Worm (Caenorhabditis elegans) whole organism, early embryonic: Measurements from ENCODE around the gene F54B11.5.

Experiments
- B0310.2 ChIP-seq: sonication (generic microtip); optimal IDR thresholded peaks from 2 replicates; lab custom pipeline; 2016; ENCODE audit warnings: mild to moderate bottlenecking, missing genetic modification characterization, missing compliant biosample characterization
- F13C5.2 ChIP-seq: sonication (generic microtip); optimal IDR thresholded peaks from 2 replicates; lab custom pipeline; 2017; ENCODE audit warnings: mild to moderate bottlenecking, missing genetic modification characterization, inconsistent platforms, missing compliant biosample characterization
- aly-1 ChIP-seq: sonication (generic microtip); optimal IDR thresholded peaks from 2 replicates; lab custom pipeline; 2016; ENCODE audit warnings: missing genetic modification characterization, missing compliant biosample characterization
- ama-1 ChIP-seq: fragments of 150-350 bp; optimal IDR thresholded peaks from 2 replicates; lab custom pipeline; 2014
- ceh-13 ChIP-seq: fragments of 200-800 bp; sonication (Bioruptor generic); optimal IDR thresholded peaks from 2 replicates; lab custom pipeline; 2018; ENCODE audit warnings: mild to moderate bottlenecking, missing genetic modification characterization, missing compliant biosample characterization
- ceh-36 ChIP-seq: sonication (generic microtip); optimal IDR thresholded peaks from 2 replicates; lab custom pipeline; 2016; ENCODE audit warnings: missing genetic modification characterization, inconsistent platforms, missing compliant biosample characterization
- ets-7 ChIP-seq: sonication (generic microtip); optimal IDR thresholded peaks from 2 replicates; lab custom pipeline; 2016; ENCODE audit warnings: missing genotype, missing genetic modification characterization, missing compliant biosample characterization
- flt-1 ChIP-seq: fragments of 200-800 bp; sonication (Bioruptor generic); IDR thresholded peaks from 2 replicates; pipeline ENCODE4 v1.3.6; 2022; ENCODE audit warnings: missing genetic modification characterization, missing compliant biosample characterization
- hmbx-1 ChIP-seq: sonication (generic microtip); optimal IDR thresholded peaks from 2 replicates; lab custom pipeline; 2016; ENCODE audit warnings: mild to moderate bottlenecking, missing genetic modification characterization, missing compliant biosample characterization
- hmg-4 ChIP-seq: fragments of 200-800 bp; sonication (Bioruptor generic); optimal IDR thresholded peaks from 2 replicates; lab custom pipeline; 2018; ENCODE audit warnings: mild to moderate bottlenecking, missing genetic modification characterization, missing compliant biosample characterization
- hnd-1 ChIP-seq: sonication (generic microtip); optimal IDR thresholded peaks from 2 replicates; lab custom pipeline; 2016; ENCODE audit warnings: missing genetic modification characterization, missing compliant biosample characterization
- pes-1 ChIP-seq: fragments of 200-800 bp; sonication (Bioruptor generic); IDR thresholded peaks from 2 replicates; pipeline ENCODE4 v1.3.6; 2022; ENCODE audit warnings: missing genetic modification reagents, missing genetic modification characterization, missing compliant biosample characterization
- scrt-1 ChIP-seq: fragments of 200-800 bp; sonication (Bioruptor generic); IDR thresholded peaks from 2 replicates; pipeline ENCODE4 v1.3.6; 2022; ENCODE audit warnings: missing genetic modification characterization, missing compliant biosample characterization
- sea-1 ChIP-seq: fragments of 200-800 bp; sonication (Bioruptor generic); conservative IDR thresholded peaks from 2 replicates; pipeline ENCODE4 v1.3.6; 2022; ENCODE audit warnings: missing genetic modification characterization, missing compliant biosample characterization
- tbx-11 ChIP-seq: fragments of 200-800 bp; sonication (Bioruptor generic); IDR thresholded peaks from 2 replicates; pipeline ENCODE4 v1.3.6; 2022; ENCODE audit warnings: missing genetic modification characterization, missing compliant biosample characterization
- tbx-37 ChIP-seq: fragments of 200-800 bp; sonication (Bioruptor generic); conservative IDR thresholded peaks from 2 replicates; pipeline ENCODE4 v1.3.6; 2022; ENCODE audit warnings: missing genetic modification reagents, missing genetic modification characterization, missing compliant biosample characterization
- tra-4 ChIP-seq: sonication (generic microtip); optimal IDR thresholded peaks from 2 replicates; lab custom pipeline; 2017; ENCODE audit warnings: missing genetic modification characterization, missing compliant biosample characterization

F54B11.5 gene

DNA sequence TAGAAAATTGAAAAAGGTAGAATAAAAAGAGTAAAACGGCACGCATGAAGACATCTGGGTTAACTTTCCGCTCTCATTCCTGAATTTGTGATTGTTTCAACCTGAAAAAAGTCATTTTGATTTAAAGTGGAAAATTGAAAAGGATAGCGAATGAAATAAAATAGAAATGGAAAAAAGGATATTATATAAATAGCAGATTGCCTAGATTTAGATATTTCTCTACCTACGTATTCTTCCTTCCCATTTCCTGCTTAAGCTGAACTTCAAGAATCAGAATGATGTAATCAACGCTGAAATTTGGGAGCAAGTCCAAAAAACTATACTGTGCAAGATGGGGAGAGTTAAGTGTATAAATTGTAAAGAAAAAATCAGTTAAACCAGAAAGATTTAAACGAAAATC, 26.0 kb downstream of the F54B11.5 start, which contains the start of gene R01E6.7:
Gene R01E6.7, minus strand, starts transcription at position 101 of the 400 bp plus-strand sequence.
- TF ChIP-seq B0310.2 (tag; lab: Kevin White, UChicago), result no peak
- no peak for TF ChIP-seq ceh-13 (GFP tag; lab: Kevin White, UChicago)
- no peak for TF ChIP-seq flt-1 (GFP tag; lab: Robert Waterston, UW)
- TF ChIP-seq hmbx-1 (tag; lab: Kevin White, UChicago), result no peak
- no peak for TF ChIP-seq F13C5.2 (tag; lab: Kevin White, UChicago)
- TF ChIP-seq ceh-36, result no peak
- no peak for TF ChIP-seq scrt-1 (GFP tag; lab: Robert Waterston, UW)
- TF ChIP-seq tbx-37 (GFP tag; lab: Robert Waterston, UW), result no peak
- TF ChIP-seq hmg-4 (GFP tag; lab: Kevin White, UChicago), result no peak
- TF ChIP-seq tbx-11, result no peak
- no peak for TF ChIP-seq tra-4 (tag; lab: Kevin White, UChicago)
- TF ChIP-seq ama-1 (lab: Kevin White, UChicago), result no peak
- no peak for TF ChIP-seq aly-1
- TF ChIP-seq sea-1 (GFP tag; lab: Robert Waterston, UW), result no peak
- TF ChIP-seq ets-7 (tag; lab: Kevin White, UChicago), result no peak
- no peak for TF ChIP-seq pes-1 (GFP tag; lab: Robert Waterston, UW)

DNA sequence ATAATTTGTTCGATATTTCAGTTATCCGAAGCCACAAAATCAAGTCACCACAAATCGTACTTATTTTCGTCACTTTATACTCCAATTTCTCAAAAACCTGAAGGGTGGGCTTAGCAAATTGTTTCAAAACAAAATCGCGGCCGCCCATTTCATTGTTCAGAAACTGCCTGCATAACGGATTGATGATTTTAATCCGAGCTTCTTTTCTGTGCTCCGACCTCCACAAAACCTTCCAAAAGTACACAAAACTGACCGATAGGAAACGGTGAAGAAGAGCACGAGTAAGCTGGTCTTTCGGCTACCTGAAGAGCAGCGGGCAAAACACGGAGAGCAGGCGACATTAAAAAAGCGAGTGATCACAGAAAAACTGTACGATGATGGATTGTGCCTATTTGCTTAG, 29.4 kb downstream of the F54B11.5 start, which contains the start of gene R01E6.2:
Gene R01E6.2, minus strand, starts transcription at position 101 of the 400 bp plus-strand sequence.
- TF ChIP-seq hmg-4 (GFP tag; lab: Kevin White, UChicago), result no peak
- no peak for TF ChIP-seq sea-1 (GFP tag; lab: Robert Waterston, UW)
- no peak for TF ChIP-seq B0310.2 (tag; lab: Kevin White, UChicago)
- no peak for TF ChIP-seq aly-1
- TF ChIP-seq tbx-37 (GFP tag; lab: Robert Waterston, UW), result no peak
- TF ChIP-seq ceh-13 (GFP tag; lab: Kevin White, UChicago), result no peak
- TF ChIP-seq ceh-36, result no peak
- no peak for TF ChIP-seq hmbx-1 (tag; lab: Kevin White, UChicago)
- TF ChIP-seq F13C5.2 (tag; lab: Kevin White, UChicago), result no peak
- TF ChIP-seq scrt-1 (GFP tag; lab: Robert Waterston, UW), result no peak

DNA sequence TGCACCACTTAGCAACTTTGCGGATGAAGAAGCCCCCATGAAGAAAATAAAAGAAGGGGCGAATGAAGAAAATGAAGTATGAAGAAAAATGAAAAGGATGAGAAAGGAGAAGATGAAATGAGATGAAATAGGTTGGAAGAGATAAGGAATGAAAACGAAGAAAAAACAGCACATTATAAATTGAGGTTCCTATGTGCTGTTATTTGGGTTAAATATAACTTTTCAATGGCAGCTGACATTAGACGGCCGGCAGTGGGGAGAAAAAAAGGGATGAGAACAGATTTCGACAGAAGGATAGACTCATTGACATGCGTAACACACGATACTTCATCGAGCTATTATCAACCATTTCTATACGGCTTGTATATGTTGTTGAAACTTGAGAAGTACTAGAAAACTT, 33.9 kb downstream of the F54B11.5 start:
- TF ChIP-seq ama-1 (lab: Kevin White, UChicago), result no peak
- no peak for TF ChIP-seq tbx-11
- no peak for TF ChIP-seq B0310.2 (tag; lab: Kevin White, UChicago)
- no peak for TF ChIP-seq aly-1
- TF ChIP-seq hmbx-1 (tag; lab: Kevin White, UChicago), result no peak
- no peak for TF ChIP-seq ceh-13 (GFP tag; lab: Kevin White, UChicago)
- TF ChIP-seq scrt-1 (GFP tag; lab: Robert Waterston, UW), result no peak
- no peak for TF ChIP-seq flt-1 (GFP tag; lab: Robert Waterston, UW)
- TF ChIP-seq hnd-1 (tag; lab: Kevin White, UChicago), result no peak
- TF ChIP-seq sea-1 (GFP tag; lab: Robert Waterston, UW), result no peak

DNA sequence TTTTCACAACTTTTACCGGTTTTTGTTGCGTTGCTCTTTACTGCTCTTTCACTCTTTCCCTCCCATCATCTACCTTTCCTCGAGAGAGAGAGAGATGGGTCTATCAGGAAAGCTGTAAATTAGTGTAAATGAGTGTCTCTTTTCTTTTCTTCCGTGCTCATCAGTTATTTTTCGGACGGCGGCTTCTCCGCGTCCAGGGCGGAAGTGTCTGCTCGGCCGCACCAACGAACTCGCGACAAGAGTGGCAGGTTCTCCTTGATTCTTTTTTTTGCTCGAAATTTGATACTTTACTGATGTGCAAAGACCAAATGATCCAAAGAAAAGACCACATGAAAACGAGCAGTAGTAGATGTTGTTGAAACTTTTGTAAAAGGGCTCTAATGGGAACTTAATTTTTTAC, 37.2 kb downstream of the F54B11.5 start:
- no peak for TF ChIP-seq sea-1 (GFP tag; lab: Robert Waterston, UW)

DNA sequence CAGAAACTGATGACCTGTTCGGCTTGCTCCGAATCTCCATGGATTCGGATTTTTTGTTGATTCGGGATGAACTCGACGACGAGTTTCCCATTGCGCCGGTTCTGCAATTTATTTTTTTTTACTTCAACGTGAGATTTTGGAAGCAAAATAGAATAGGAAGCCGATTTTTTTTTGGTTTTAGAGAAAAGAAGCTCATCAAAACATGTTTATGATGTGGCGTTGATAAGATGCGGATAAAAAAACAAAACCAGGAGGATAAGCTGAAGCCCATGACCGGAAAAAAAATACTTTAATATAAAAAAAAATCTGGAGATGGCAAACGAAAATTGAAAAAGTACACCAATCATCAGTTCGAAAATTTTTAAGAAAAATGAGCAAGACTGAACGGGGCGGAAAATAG, 39.8 kb downstream of the F54B11.5 start, which contains the start of gene glb-20:
Gene glb-20, minus strand, starts transcription at position 101 of the 400 bp plus-strand sequence.
- TF ChIP-seq ets-7 (tag; lab: Kevin White, UChicago) (no peak), scrt-1 (GFP tag; lab: Robert Waterston, UW) (no peak), hnd-1 (tag; lab: Kevin White, UChicago) (no peak), aly-1 (no peak), ama-1 (lab: Kevin White, UChicago) (no peak), F13C5.2 (tag; lab: Kevin White, UChicago) (no peak), tbx-37 (GFP tag; lab: Robert Waterston, UW) (no peak), ceh-36 (no peak)

DNA sequence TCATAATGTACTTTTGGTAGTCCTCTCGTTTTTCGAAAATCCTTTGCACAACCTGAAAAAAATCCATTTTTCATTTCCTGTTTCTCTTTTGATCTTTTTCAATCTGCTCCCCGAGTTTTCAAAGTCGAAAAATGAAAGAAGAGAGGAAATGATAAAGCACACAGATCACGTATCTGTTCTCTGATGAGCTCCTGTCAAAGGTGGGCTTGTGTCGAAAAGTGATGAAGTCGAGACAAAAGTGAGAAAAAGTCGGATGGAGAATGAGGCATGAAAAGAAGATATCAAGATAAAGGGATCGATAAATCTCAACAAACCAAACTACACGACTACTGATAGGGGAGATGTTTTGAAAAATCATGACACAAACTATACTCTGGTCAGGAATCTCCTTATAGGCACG, 40.8 kb downstream of the F54B11.5 start:
- TF ChIP-seq tbx-11 (no peak), B0310.2 (tag; lab: Kevin White, UChicago) (no peak), sea-1 (GFP tag; lab: Robert Waterston, UW) (no peak), ama-1 (lab: Kevin White, UChicago) (no peak), ceh-36 (no peak), flt-1 (GFP tag; lab: Robert Waterston, UW) (no peak), pes-1 (GFP tag; lab: Robert Waterston, UW) (no peak)

DNA sequence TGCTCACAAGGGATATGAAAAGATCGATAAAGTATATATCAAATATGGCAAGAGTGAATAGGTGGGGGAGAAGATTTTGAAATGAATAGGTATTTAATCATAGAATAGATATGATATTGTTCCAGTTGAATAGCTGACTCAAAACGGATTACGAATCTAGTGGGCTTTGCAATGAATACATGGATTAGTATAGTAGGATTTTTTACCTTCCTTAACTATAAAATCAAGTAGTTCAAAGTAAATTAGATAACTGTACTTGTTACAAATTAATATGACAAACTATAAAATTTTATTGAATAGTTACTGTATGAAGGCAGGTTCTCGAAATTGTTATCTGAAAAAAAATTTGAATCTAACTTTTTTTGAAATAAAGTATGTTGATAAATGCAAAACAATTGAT, 45.0 kb downstream of the F54B11.5 start, which contains the start of gene odr-1:
Gene odr-1, minus strand, starts transcription at position 101 of the 400 bp plus-strand sequence.
- TF ChIP-seq sea-1 (GFP tag; lab: Robert Waterston, UW), result no peak

DNA sequence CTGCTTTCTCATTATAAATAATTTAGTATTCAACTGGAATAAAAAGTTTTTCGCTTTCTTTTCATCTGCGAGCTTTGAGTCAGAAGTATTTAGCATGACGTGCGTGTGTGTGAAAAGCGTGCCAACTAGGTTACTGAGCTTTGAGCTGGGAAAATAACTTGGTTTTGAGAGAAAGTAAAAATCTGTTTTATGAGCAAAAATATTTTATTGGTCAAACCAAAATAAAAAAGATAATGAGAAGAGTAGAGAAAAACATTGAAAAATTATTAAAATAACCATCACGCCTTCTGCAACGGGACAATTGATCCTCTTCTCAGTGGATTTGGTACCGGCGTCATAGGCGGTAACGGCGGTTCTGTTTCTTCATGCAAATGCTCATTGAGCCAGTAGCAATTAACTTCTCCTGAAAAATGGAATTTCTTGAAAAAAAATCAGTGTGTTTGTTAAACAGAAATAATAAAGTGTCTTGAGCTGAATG, 51.3 kb downstream of the F54B11.5 start:
- TF ChIP-seq ama-1 (lab: Kevin White, UChicago), result no peak
- no peak for TF ChIP-seq ceh-13 (GFP tag; lab: Kevin White, UChicago)
- TF ChIP-seq tbx-37 (GFP tag; lab: Robert Waterston, UW), result no peak
- no peak for TF ChIP-seq B0310.2 (tag; lab: Kevin White, UChicago)
- no peak for TF ChIP-seq hmbx-1 (tag; lab: Kevin White, UChicago)
- TF ChIP-seq hnd-1 (tag; lab: Kevin White, UChicago), result no peak
- no peak for TF ChIP-seq ets-7 (tag; lab: Kevin White, UChicago)
- TF ChIP-seq sea-1 (GFP tag; lab: Robert Waterston, UW), result no peak
- TF ChIP-seq flt-1 (GFP tag; lab: Robert Waterston, UW), result no peak
- TF ChIP-seq ceh-36, result no peak
- no peak for TF ChIP-seq tra-4 (tag; lab: Kevin White, UChicago)
- TF ChIP-seq aly-1, result no peak
- TF ChIP-seq tbx-11, result no peak
- TF ChIP-seq pes-1 (GFP tag; lab: Robert Waterston, UW), result no peak
- no peak for TF ChIP-seq hmg-4 (GFP tag; lab: Kevin White, UChicago)
- TF ChIP-seq F13C5.2 (tag; lab: Kevin White, UChicago), result no peak
- TF ChIP-seq scrt-1 (GFP tag; lab: Robert Waterston, UW), result no peak
